Worm (Caenorhabditis elegans): Measurements from ENCODE around the gene C15F1.5.
A peak's percentile ranks its signal among the peaks of the same experiment; 100 is the strongest.

C15F1.5 gene

ce11 chrII:6928416-6928815 is 42.0 kb downstream of the C15F1.5 start, which contains the start of gene flcn-1:
Gene flcn-1 (plus strand): TSS chrII:6928763.
- TF ChIP-seq pqm-1 (tag; optimal IDR thresholded peaks at IDR 0.05) (peak; percentile 2), nfya-1 (tag; optimal IDR thresholded peaks at IDR 0.05; ENCODE audit: insufficient read depth) (peak; percentile 57), snpc-4 (tag; optimal IDR thresholded peaks at IDR 0.05) (peak; percentile 43), ceh-16 (tag; optimal IDR thresholded peaks at IDR 0.05) (no peak), hmg-11 (tag; optimal IDR thresholded peaks at IDR 0.05) (peak; percentile 64), nhr-67 (tag; optimal IDR thresholded peaks at IDR 0.05) (no peak), lsy-12 (tag; optimal IDR thresholded peaks at IDR 0.05) (peak; percentile 3), unc-39 (tag; optimal IDR thresholded peaks at IDR 0.05) (no peak), ZK546.5 (tag; optimal IDR thresholded peaks at IDR 0.05) (no peak), R02D3.7 (tag; optimal IDR thresholded peaks at IDR 0.05) (no peak), fos-1 (tag; optimal IDR thresholded peaks at IDR 0.05) (no peak), elt-2 (tag; optimal IDR thresholded peaks at IDR 0.05) (peak; percentile 50), pha-4 (tag; optimal IDR thresholded peaks at IDR 0.05) (peak; percentile 47)

ce11 chrII:6927603-6928002 is 42.8 kb downstream of the C15F1.5 start, which contains the start of gene F22D3.4:
Gene F22D3.4 (minus strand): TSS chrII:6927603.
- TF ChIP-seq ZK546.5 (tag; optimal IDR thresholded peaks at IDR 0.05) (no peak), elt-2 (tag; optimal IDR thresholded peaks at IDR 0.05) (peak; percentile 21), nhr-23 (tag; optimal IDR thresholded peaks at IDR 0.05) (no peak)

ce11 chrII:6927034-6927433 is 43.4 kb downstream of the C15F1.5 start:
- TF ChIP-seq elt-3 (tag; optimal IDR thresholded peaks at IDR 0.05): no peak
- no peak for TF ChIP-seq fkh-2 (tag; optimal IDR thresholded peaks at IDR 0.05)
- no peak for TF ChIP-seq ama-1 (optimal IDR thresholded peaks at IDR 0.05)
- TF ChIP-seq nhr-77 (tag; optimal IDR thresholded peaks at IDR 0.05): no peak
- TF ChIP-seq ceh-16 (tag; optimal IDR thresholded peaks at IDR 0.05): no peak
- no peak for TF ChIP-seq tbx-2 (tag; optimal IDR thresholded peaks at IDR 0.05)
- no peak for TF ChIP-seq ZK546.5 (tag; optimal IDR thresholded peaks at IDR 0.05)
- TF ChIP-seq elt-1 (tag; optimal IDR thresholded peaks at IDR 0.05): no peak
- TF ChIP-seq ztf-11 (tag; optimal IDR thresholded peaks at IDR 0.05): no peak
- no peak for TF ChIP-seq nhr-76 (tag; optimal IDR thresholded peaks at IDR 0.05)
- no peak for TF ChIP-seq skn-1 (tag; optimal IDR thresholded peaks at IDR 0.05)
- TF ChIP-seq ceh-28 (tag; optimal IDR thresholded peaks at IDR 0.05): no peak
- no peak for TF ChIP-seq sea-2 (GFP tag; optimal IDR thresholded peaks at IDR 0.05)
- no peak for TF ChIP-seq nhr-28 (tag; optimal IDR thresholded peaks at IDR 0.05)

- peak; percentile 37 for TF ChIP-seq fos-1 (tag; optimal IDR thresholded peaks at IDR 0.05)
- TF ChIP-seq egl-5 (tag; optimal IDR thresholded peaks at IDR 0.05): no peak
- TF ChIP-seq ZK546.5 (tag; optimal IDR thresholded peaks at IDR 0.05): no peak
- TF ChIP-seq pqm-1 (tag; optimal IDR thresholded peaks at IDR 0.05): peak; percentile 56
- TF ChIP-seq pha-4 (tag; optimal IDR thresholded peaks at IDR 0.05): peak; percentile 68
- TF ChIP-seq R02D3.7 (tag; optimal IDR thresholded peaks at IDR 0.05): peak; percentile 23
- no peak for TF ChIP-seq nhr-28 (tag; optimal IDR thresholded peaks at IDR 0.05)
- peak; percentile 62 for TF ChIP-seq mdl-1 (tag; optimal IDR thresholded peaks at IDR 0.05)
- peak; percentile 33 for TF ChIP-seq lsy-12 (tag; optimal IDR thresholded peaks at IDR 0.05)
- no peak for TF ChIP-seq nhr-11 (tag; optimal IDR thresholded peaks at IDR 0.05)
- TF ChIP-seq unc-39 (tag; optimal IDR thresholded peaks at IDR 0.05): no peak
- TF ChIP-seq jun-1 (tag; optimal IDR thresholded peaks at IDR 0.05): peak; percentile 88
- TF ChIP-seq skn-1 (tag; optimal IDR thresholded peaks at IDR 0.05): peak; percentile 79
- peak; percentile 6 for TF ChIP-seq unc-62 (GFP tag; optimal IDR thresholded peaks at IDR 0.05)
- peak; percentile 59 for TF ChIP-seq egl-27 (tag; optimal IDR thresholded peaks at IDR 0.05)
- no peak for TF ChIP-seq ztf-4 (tag; optimal IDR thresholded peaks at IDR 0.05)
- TF ChIP-seq ama-1 (optimal IDR thresholded peaks at IDR 0.05): no peak
- TF ChIP-seq zag-1 (tag; optimal IDR thresholded peaks at IDR 0.05): no peak
- no peak for TF ChIP-seq elt-1 (tag; optimal IDR thresholded peaks at IDR 0.05)
- peak; percentile 60 for TF ChIP-seq lin-39 (tag; optimal IDR thresholded peaks at IDR 0.05)
- TF ChIP-seq nhr-25 (tag; optimal IDR thresholded peaks at IDR 0.05): peak; percentile 37
- TF ChIP-seq ceh-28 (tag; optimal IDR thresholded peaks at IDR 0.05): peak; percentile 42
- TF ChIP-seq hmg-11 (tag; optimal IDR thresholded peaks at IDR 0.05): peak; percentile 86
- TF ChIP-seq snpc-4 (tag; optimal IDR thresholded peaks at IDR 0.05): peak; percentile 72
- TF ChIP-seq elt-2 (tag; optimal IDR thresholded peaks at IDR 0.05): peak; percentile 92
- TF ChIP-seq nhr-43 (tag; optimal IDR thresholded peaks at IDR 0.05; ENCODE audit: poor library complexity, severe bottlenecking): no peak
- TF ChIP-seq aly-2 (tag; optimal IDR thresholded peaks at IDR 0.05): no peak
- peak; percentile 38 for TF ChIP-seq lin-15B (tag; optimal IDR thresholded peaks at IDR 0.05)
- no peak for TF ChIP-seq ztf-11 (tag; optimal IDR thresholded peaks at IDR 0.05)
- peak; percentile 46 for TF ChIP-seq nhr-23 (tag; optimal IDR thresholded peaks at IDR 0.05)
- TF ChIP-seq fkh-10 (GFP tag; optimal IDR thresholded peaks at IDR 0.05): peak; percentile 44
- TF ChIP-seq nfya-1 (tag; optimal IDR thresholded peaks at IDR 0.05; ENCODE audit: insufficient read depth): peak; percentile 79
- no peak for TF ChIP-seq ceh-9 (tag; optimal IDR thresholded peaks at IDR 0.05)
- TF ChIP-seq mml-1 (tag; optimal IDR thresholded peaks at IDR 0.05): no peak
- no peak for TF ChIP-seq sea-2 (GFP tag; optimal IDR thresholded peaks at IDR 0.05)
- TF ChIP-seq tbx-2 (tag; optimal IDR thresholded peaks at IDR 0.05): peak; percentile 48
Measured at ce11 chrII:6926488-6926887, 43.9 kb downstream of the C15F1.5 start.

Data from whole organism, L3 larva.